Fruit fly (Drosophila melanogaster): ENCODE measurements around the gene CG18476.

Gene CG18476

DNA sequence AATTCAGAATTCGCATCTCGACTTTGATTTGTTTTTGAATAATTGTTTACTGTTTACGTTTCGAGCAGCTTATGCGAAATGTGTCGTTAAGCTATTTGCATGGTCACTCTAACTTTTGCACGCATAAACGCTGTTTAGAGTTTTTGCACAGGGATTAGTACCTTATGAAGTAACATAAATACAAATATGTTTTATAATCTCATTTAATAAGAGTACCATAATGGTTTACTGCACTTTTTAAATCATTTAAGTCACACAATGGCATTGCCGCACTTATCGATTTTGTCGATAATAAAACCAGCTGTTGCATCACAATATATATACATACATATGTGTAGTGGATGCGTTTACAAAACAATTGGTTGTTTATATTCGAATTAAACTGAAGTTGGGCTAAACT lies 51.3 kb downstream of the CG18476 start, which contains the start of the genes CG6813 and CG18764:
Gene CG6813 (minus strand): TSS at position 68 of the 400 bp plus-strand sequence.
Gene CG18764 (plus strand): TSS at position 319 of the 400 bp plus-strand sequence.
- no peak for TF ChIP-seq yki (optimal IDR thresholded peaks at IDR 0.05)
- TF ChIP-seq CG18011 (GFP tag; optimal IDR thresholded peaks at IDR 0.05): no peak
- TF ChIP-seq CG1603 (tag; optimal IDR thresholded peaks at IDR 0.05): peak; percentile 34
- TF ChIP-seq Ets97D (GFP tag; optimal IDR thresholded peaks at IDR 0.05): peak; percentile 7
- no peak for TF ChIP-seq Dek (tag; optimal IDR thresholded peaks at IDR 0.05)
- no peak for TF ChIP-seq CG13624 (GFP tag; optimal IDR thresholded peaks at IDR 0.05)
- no peak for TF ChIP-seq Hmx (GFP tag; optimal IDR thresholded peaks at IDR 0.05)
- no peak for TF ChIP-seq phol (tag; optimal IDR thresholded peaks at IDR 0.05)
- 0 out of 3 replicates have a peak, but pooled peaks have one; percentile 29 for TF ChIP-seq CG34224 (GFP tag; IDR thresholded peaks at IDR 0.05; ENCODE audit: partially characterized antibody)
- no peak for TF ChIP-seq her (GFP tag; optimal IDR thresholded peaks at IDR 0.05)
- TF ChIP-seq CTCF (GFP tag; optimal IDR thresholded peaks at IDR 0.05): no peak
- no peak for TF ChIP-seq CG10366 (GFP tag; IDR thresholded peaks at IDR 0.05)
- peak; percentile 21 for TF ChIP-seq trem (tag; optimal IDR thresholded peaks at IDR 0.05)
- TF ChIP-seq Dbx (GFP tag; IDR thresholded peaks at IDR 0.05): no peak
- no peak for TF ChIP-seq CG4282 (GFP tag; optimal IDR thresholded peaks at IDR 0.05)
- TF ChIP-seq CHES-1-like (GFP tag; optimal IDR thresholded peaks at IDR 0.05): no peak
- no peak for TF ChIP-seq twi (tag; optimal IDR thresholded peaks at IDR 0.05)
- TF ChIP-seq CG1792 (GFP tag; optimal IDR thresholded peaks at IDR 0.05): no peak
- TF ChIP-seq CG9727 (GFP tag; optimal IDR thresholded peaks at IDR 0.05): no peak
- TF ChIP-seq p53 (GFP tag; optimal IDR thresholded peaks at IDR 0.05): no peak
- TF ChIP-seq CG4730 (GFP tag; IDR thresholded peaks at IDR 0.05): no peak
- no peak for TF ChIP-seq CG12104 (GFP tag; optimal IDR thresholded peaks at IDR 0.05)
- TF ChIP-seq Xrp1 (GFP tag; IDR thresholded peaks at IDR 0.05): no peak
- no peak for TF ChIP-seq Bgb (GFP tag; IDR thresholded peaks at IDR 0.05; ENCODE audit: partially characterized antibody)
- no peak for TF ChIP-seq chn (GFP tag; optimal IDR thresholded peaks at IDR 0.05)
- TF ChIP-seq unpg (GFP tag; optimal IDR thresholded peaks at IDR 0.05): no peak
- TF ChIP-seq fd96Cb (tag; optimal IDR thresholded peaks at IDR 0.05): no peak
- TF ChIP-seq CG2116 (GFP tag; optimal IDR thresholded peaks at IDR 0.05): peak; percentile 84
- TF ChIP-seq CG9609 (GFP tag; optimal IDR thresholded peaks at IDR 0.05): no peak
- no peak for TF ChIP-seq CG9817 (tag; optimal IDR thresholded peaks at IDR 0.05)
- no peak for TF ChIP-seq odd (GFP tag; optimal IDR thresholded peaks at IDR 0.05)
- TF ChIP-seq chinmo (GFP tag; IDR thresholded peaks at IDR 0.05; ENCODE audit: partially characterized antibody): peak; percentile 43; the same call in 1 of the 4 replicates
- no peak for TF ChIP-seq CG2875 (GFP tag; optimal IDR thresholded peaks at IDR 0.05)
- TF ChIP-seq CG11723 (GFP tag; optimal IDR thresholded peaks at IDR 0.05): no peak
- TF ChIP-seq Asciz (GFP tag; optimal IDR thresholded peaks at IDR 0.05): no peak
- no peak for TF ChIP-seq Doc2 (GFP tag; IDR thresholded peaks at IDR 0.05)
- TF ChIP-seq Aef1 (GFP tag; IDR thresholded peaks at IDR 0.05): no peak
- TF ChIP-seq Optix (GFP tag; IDR thresholded peaks at IDR 0.05): no peak
- TF ChIP-seq CG13296 (GFP tag; optimal IDR thresholded peaks at IDR 0.05): no peak
- TF ChIP-seq emc (GFP tag; optimal IDR thresholded peaks at IDR 0.05): no peak
- TF ChIP-seq CG6765 (GFP tag; optimal IDR thresholded peaks at IDR 0.05): no peak
- no peak for TF ChIP-seq CG32532 (GFP tag; IDR thresholded peaks at IDR 0.05)
- peak; percentile 28; the same call in 1 of the 2 replicates for TF ChIP-seq hbn (GFP tag; IDR thresholded peaks at IDR 0.05; ENCODE audit: partially characterized antibody)
- TF ChIP-seq Mad (GFP tag; optimal IDR thresholded peaks at IDR 0.05): no peak
- TF ChIP-seq CG7271 (tag; optimal IDR thresholded peaks at IDR 0.05): no peak
- TF ChIP-seq CG14860 (GFP tag; IDR thresholded peaks at IDR 0.05; ENCODE audit: partially characterized antibody): no peak
- TF ChIP-seq danr (GFP tag; IDR thresholded peaks at IDR 0.05): no peak
- TF ChIP-seq CG12744 (GFP tag; optimal IDR thresholded peaks at IDR 0.05): no peak
- TF ChIP-seq zf30C (GFP tag; optimal IDR thresholded peaks at IDR 0.05): no peak
- no peak for TF ChIP-seq CG31224 (GFP tag; IDR thresholded peaks at IDR 0.05)
- no peak for TF ChIP-seq run (tag; optimal IDR thresholded peaks at IDR 0.05)
- peak; percentile 38; the same call in 1 of the 2 replicates for TF ChIP-seq unc-4 (GFP tag; IDR thresholded peaks at IDR 0.05; ENCODE audit: partially characterized antibody)
